Fruit fly (Drosophila melanogaster) whole organism, embryonic: ENCODE data around the gene Exd2.

ENCODE experiments used
- Aef1 ChIP-seq: fragments of 200-800 bp; sonication (Bioruptor generic); IDR thresholded peaks from 3 replicates; pipeline ENCODE4 v1.3.6; 2022; ENCODE audit warnings: missing biosample characterization, missing genetic modification characterization
- Asciz ChIP-seq: fragments of 200-800 bp; sonication (Bioruptor generic); optimal IDR thresholded peaks from 2 replicates; lab custom pipeline; 2017; ENCODE audit warnings: missing biosample characterization, mild to moderate bottlenecking, missing genetic modification characterization, missing genetic modification reagents
- CG10274 ChIP-seq: fragments of 200-800 bp; sonication (Bioruptor generic); optimal IDR thresholded peaks from 3 replicates; lab custom pipeline; 2017; ENCODE audit warnings: missing biosample characterization, mild to moderate bottlenecking, missing genetic modification characterization
- CG11093 ChIP-seq: fragments of 200-800 bp; sonication (Bioruptor generic); IDR thresholded peaks from 3 replicates; pipeline ENCODE4 v1.3.6; 2022; ENCODE audit warnings: missing biosample characterization, missing genetic modification characterization
- CG15269 ChIP-seq: fragments of 200-800 bp; sonication (Bioruptor generic); optimal IDR thresholded peaks from 2 replicates; lab custom pipeline; 2018; ENCODE audit warnings: missing biosample characterization, mild to moderate bottlenecking, missing genetic modification characterization, moderate library complexity
- CG15601 ChIP-seq: fragments of 200-800 bp; sonication (Bioruptor generic); optimal IDR thresholded peaks from 3 replicates; lab custom pipeline; 2019; ENCODE audit warnings: missing biosample characterization, mild to moderate bottlenecking, missing genetic modification characterization, moderate library complexity
- CG16815 ChIP-seq: fragments of 200-800 bp; sonication (Bioruptor generic); optimal IDR thresholded peaks from 3 replicates; lab custom pipeline; 2017; ENCODE audit warnings: missing biosample characterization, mild to moderate bottlenecking, missing genetic modification characterization
- CG17568 ChIP-seq: fragments of 200-800 bp; sonication (Bioruptor generic); optimal IDR thresholded peaks from 2 replicates; lab custom pipeline; 2018; ENCODE audit warnings: missing biosample characterization, mild to moderate bottlenecking, missing genetic modification characterization, moderate library complexity
- CG33557 ChIP-seq: fragments of 200-800 bp; sonication (Bioruptor generic); optimal IDR thresholded peaks from 2 replicates; lab custom pipeline; 2019; ENCODE audit warnings: missing biosample characterization, mild to moderate bottlenecking, missing genetic modification characterization, moderate library complexity
- CG3726 ChIP-seq: fragments of 200-800 bp; sonication (Bioruptor generic); IDR thresholded peaks from 3 replicates; pipeline ENCODE4, ENCODE4 v1.3.6; 2022; ENCODE audit warnings: missing biosample characterization, missing genetic modification characterization
- CG4360 ChIP-seq: fragments of 200-800 bp; sonication (Bioruptor generic); IDR thresholded peaks from 2 replicates; pipeline ENCODE4 v1.3.6; 2022; ENCODE audit warnings: missing biosample characterization, missing genetic modification characterization
- CG4730 ChIP-seq: fragments of 200-800 bp; sonication (Bioruptor generic); IDR thresholded peaks from 2 replicates; pipeline ENCODE4 v1.3.6; 2022; ENCODE audit warnings: missing biosample characterization, missing genetic modification characterization
- CG5953 ChIP-seq: fragments of 200-800 bp; sonication (Bioruptor generic); IDR thresholded peaks from 2 replicates; pipeline ENCODE4 v1.3.6; 2022; ENCODE audit warnings: missing biosample characterization, missing genetic modification characterization
- CG8388 ChIP-seq: fragments of 200-800 bp; sonication (Bioruptor generic); optimal IDR thresholded peaks from 2 replicates; lab custom pipeline; 2019; ENCODE audit warnings: missing biosample characterization, mild to moderate bottlenecking, missing genetic modification characterization, moderate library complexity
- CG9215 ChIP-seq: fragments of 200-800 bp; sonication (Bioruptor generic); IDR thresholded peaks from 2 replicates; pipeline ENCODE4 v1.3.6; 2022; ENCODE audit warnings: missing biosample characterization, missing genetic modification characterization
- CG9876 ChIP-seq: fragments of 200-800 bp; sonication (Bioruptor generic); optimal IDR thresholded peaks from 2 replicates; lab custom pipeline; 2016; ENCODE audit warnings: missing biosample characterization, missing genetic modification characterization
- Dad ChIP-seq: fragments of 200-800 bp; sonication (Bioruptor generic); optimal IDR thresholded peaks from 3 replicates; lab custom pipeline; 2016; ENCODE audit warnings: missing biosample characterization, missing genetic modification characterization
- Dll ChIP-seq: fragments of 200-800 bp; sonication (Bioruptor generic); IDR thresholded peaks from 4 replicates; pipeline ENCODE4 v1.3.6; 2022; ENCODE audit warnings: missing biosample characterization, missing genetic modification characterization; ENCODE audit not compliant: partially characterized antibody
- Doc3 ChIP-seq: fragments of 200-800 bp; sonication (Bioruptor generic); IDR thresholded peaks from 3 replicates; pipeline ENCODE4 v1.3.6; 2022; ENCODE audit warnings: missing biosample characterization, missing genetic modification characterization; ENCODE audit not compliant: partially characterized antibody
- Dp ChIP-seq: fragments of 200-800 bp; sonication (Bioruptor generic); optimal IDR thresholded peaks from 2 replicates; lab custom pipeline; 2018; ENCODE audit warnings: missing biosample characterization, mild to moderate bottlenecking, missing genetic modification characterization, moderate library complexity
- Ets65A ChIP-seq: fragments of 200-800 bp; sonication (Bioruptor generic); peaks from one replicate; lab custom pipeline; 2016; ENCODE audit warnings: missing biosample characterization, missing genetic modification characterization
- Fer2 ChIP-seq: fragments of 200-800 bp; sonication (Bioruptor generic); optimal IDR thresholded peaks from 2 replicates; lab custom pipeline; 2018; ENCODE audit warnings: missing biosample characterization, mild to moderate bottlenecking, missing genetic modification characterization, moderate library complexity
- H15 ChIP-seq: fragments of 200-800 bp; sonication (Bioruptor generic); IDR thresholded peaks from 3 replicates; pipeline ENCODE4 v1.3.6; 2022; ENCODE audit warnings: missing biosample characterization, missing genetic modification characterization
- Hr3 ChIP-seq: fragments of 200-800 bp; sonication (Bioruptor generic); optimal IDR thresholded peaks from 3 replicates; lab custom pipeline; 2016; ENCODE audit warnings: missing biosample characterization, missing genetic modification characterization
- MBD-R2 ChIP-seq: fragments of 200-800 bp; sonication (Bioruptor generic); IDR thresholded peaks from 2 replicates; pipeline ENCODE4 v1.3.6; 2022; ENCODE audit warnings: missing biosample characterization, missing genetic modification characterization
- Mrtf ChIP-seq: fragments of 200-800 bp; sonication (Bioruptor generic); IDR thresholded peaks from 3 replicates; pipeline ENCODE4 v1.3.6; 2022; ENCODE audit warnings: missing biosample characterization, missing genetic modification characterization
- Ravus ChIP-seq: fragments of 200-800 bp; sonication (Bioruptor generic); IDR thresholded peaks from 2 replicates; pipeline ENCODE4 v1.3.6; 2022; ENCODE audit warnings: missing biosample characterization, missing genetic modification characterization
- Usf ChIP-seq: fragments of 200-800 bp; sonication (Bioruptor generic); optimal IDR thresholded peaks from 2 replicates; lab custom pipeline; 2017; ENCODE audit warnings: missing genotype, missing biosample characterization, missing genetic modification characterization
- Vsx1 ChIP-seq: fragments of 200-800 bp; sonication (Bioruptor generic); optimal IDR thresholded peaks from 2 replicates; lab custom pipeline; 2017; ENCODE audit warnings: missing biosample characterization, mild to moderate bottlenecking, missing genetic modification characterization, missing genetic modification reagents
- ap ChIP-seq: fragments of 200-800 bp; sonication (Bioruptor generic); IDR thresholded peaks from 2 replicates; pipeline ENCODE4 v1.3.6; 2022; ENCODE audit warnings: missing biosample characterization, missing genetic modification characterization
- az2 ChIP-seq: fragments of 200-800 bp; sonication (Bioruptor generic); optimal IDR thresholded peaks from 3 replicates; lab custom pipeline; 2016; ENCODE audit warnings: missing biosample characterization, missing genetic modification characterization
- bowl ChIP-seq: fragments of 200-800 bp; sonication (Bioruptor generic); IDR thresholded peaks from 2 replicates; pipeline ENCODE4 v1.3.6; 2022; ENCODE audit warnings: missing biosample characterization, missing genetic modification characterization
- cas ChIP-seq: fragments of 200-800 bp; sonication (Bioruptor generic); IDR thresholded peaks from 2 replicates; pipeline ENCODE4 v1.3.6; 2022; ENCODE audit warnings: missing biosample characterization, missing genetic modification characterization
- chinmo ChIP-seq: fragments of 200-800 bp; sonication (Bioruptor generic); IDR thresholded peaks from 4 replicates; pipeline ENCODE4 v1.3.6; 2022; ENCODE audit warnings: missing biosample characterization, missing genetic modification characterization; ENCODE audit not compliant: partially characterized antibody
- ewg ChIP-seq: fragments of 200-800 bp; sonication (Bioruptor generic); optimal IDR thresholded peaks from 3 replicates; lab custom pipeline; 2017; ENCODE audit warnings: mild to moderate bottlenecking, missing biosample characterization, missing genetic modification reagents, missing genetic modification characterization
- gcm2 ChIP-seq: fragments of 200-800 bp; sonication (Bioruptor generic); optimal IDR thresholded peaks from 2 replicates; lab custom pipeline; 2016; ENCODE audit warnings: missing biosample characterization, missing genetic modification characterization
- gro ChIP-seq: fragments of 200-800 bp; sonication (Bioruptor generic); optimal IDR thresholded peaks from 2 replicates; lab custom pipeline; 2016; ENCODE audit warnings: missing biosample characterization, missing genetic modification characterization
- gsb ChIP-seq: fragments of 200-800 bp; sonication (Bioruptor generic); IDR thresholded peaks from 2 replicates; pipeline ENCODE4 v1.3.6; 2022; ENCODE audit warnings: missing biosample characterization, missing genetic modification characterization
- hkb ChIP-seq, 2 experiments: fragments of 200-800 bp in 1 of 2; fragments of >200 bp in 1 of 2; sonication (Bioruptor generic) in 1 of 2; IDR thresholded peaks in 1 of 2; optimal IDR thresholded peaks in 1 of 2; 2 replicates each; pipeline versions ENCODE4 v1.3.6 to Lab custom; 2017 to 2022; ENCODE audit warnings: missing biosample characterization in 1 of 2, missing genetic modification characterization in 1 of 2
- ind ChIP-seq: fragments of 200-800 bp; sonication (Bioruptor generic); optimal IDR thresholded peaks from 3 replicates; lab custom pipeline; 2016; ENCODE audit warnings: missing biosample characterization, missing genetic modification characterization
- lov ChIP-seq, 2 experiments: fragments of 200-800 bp in 1 of 2; fragments of >200 bp in 1 of 2; sonication (Bioruptor generic) in 1 of 2; IDR thresholded peaks in 1 of 2; optimal IDR thresholded peaks in 1 of 2; 2 replicates in 1 of 2; 3 replicates in 1 of 2; pipeline versions ENCODE4 v1.3.6 to Lab custom; 2017 to 2022; ENCODE audit warnings: missing biosample characterization in 1 of 2, missing genetic modification characterization in 1 of 2
- mam ChIP-seq: fragments of 200-800 bp; sonication (Bioruptor generic); optimal IDR thresholded peaks from 3 replicates; lab custom pipeline; 2016; ENCODE audit warnings: missing biosample characterization, missing genetic modification characterization
- onecut ChIP-seq: fragments of 200-800 bp; sonication (Bioruptor generic); IDR thresholded peaks from 2 replicates; pipeline ENCODE4 v1.3.6; 2022; ENCODE audit warnings: missing biosample characterization, missing genetic modification characterization
- ro ChIP-seq: fragments of 200-800 bp; sonication (Bioruptor generic); IDR thresholded peaks from 2 replicates; pipeline ENCODE4 v1.3.6; 2022; ENCODE audit warnings: missing biosample characterization, missing genetic modification characterization
- scrt ChIP-seq: fragments of 200-800 bp; sonication (Bioruptor generic); optimal IDR thresholded peaks from 2 replicates; lab custom pipeline; 2018; ENCODE audit warnings: missing biosample characterization, mild to moderate bottlenecking, missing genetic modification characterization, moderate library complexity
- sens ChIP-seq: fragments of 200-800 bp; sonication (Bioruptor generic); peaks from one replicate; lab custom pipeline; 2016; ENCODE audit warnings: missing biosample characterization, missing genetic modification characterization
- sim ChIP-seq: fragments of 200-800 bp; sonication (Bioruptor generic); IDR thresholded peaks from 2 replicates; pipeline ENCODE4 v1.3.6; 2022; ENCODE audit warnings: missing biosample characterization, missing genetic modification characterization
- sqz ChIP-seq: fragments of 200-800 bp; sonication (Bioruptor generic); optimal IDR thresholded peaks from 3 replicates; lab custom pipeline; 2018; ENCODE audit warnings: missing biosample characterization, mild to moderate bottlenecking, missing genetic modification characterization
- tin ChIP-seq: fragments of 200-800 bp; sonication (Bioruptor generic); optimal IDR thresholded peaks from 3 replicates; lab custom pipeline; 2016; ENCODE audit warnings: missing biosample characterization, missing genetic modification characterization
- tup ChIP-seq: fragments of 200-800 bp; sonication (Bioruptor generic); optimal IDR thresholded peaks from 2 replicates; lab custom pipeline; 2016; ENCODE audit warnings: missing biosample characterization, mild to moderate bottlenecking, missing genetic modification characterization, moderate library complexity
- wdn ChIP-seq: fragments of 200-800 bp; sonication (Bioruptor generic); IDR thresholded peaks from 2 replicates; pipeline ENCODE4 v1.3.6; 2022; ENCODE audit warnings: missing biosample characterization, missing genetic modification characterization

The Exd2 gene

DNA sequence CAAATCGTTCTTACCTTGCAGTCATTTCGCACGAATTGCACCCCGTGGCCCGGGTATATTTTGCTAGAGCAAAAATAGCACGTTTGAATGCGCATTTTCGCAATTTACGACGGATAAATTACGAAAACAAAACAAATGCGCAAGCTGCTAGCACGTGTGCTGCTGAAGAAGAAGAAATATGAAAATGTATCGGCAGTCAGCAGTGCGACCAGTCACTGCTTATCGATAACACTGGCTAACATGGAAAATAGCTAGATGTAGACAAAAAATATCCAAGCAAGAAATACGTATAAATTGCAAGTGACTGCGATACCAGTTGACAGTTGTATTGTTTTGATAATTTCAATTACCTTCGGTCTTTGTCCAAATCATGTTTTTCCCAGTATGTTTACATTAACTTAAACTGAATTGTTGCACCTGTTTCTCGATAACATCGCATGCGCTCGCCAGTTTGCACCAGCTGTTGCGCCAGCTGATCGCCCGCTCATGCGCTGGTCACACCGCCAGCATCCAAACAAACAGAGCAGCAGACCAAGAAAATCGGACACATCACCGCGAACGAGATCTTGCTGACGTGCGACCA, 4.0 kb downstream of the Exd2 start, which contains the start of the genes RpL24-like and CG5276 (continued):
- TF ChIP-seq scrt (GFP tag; lab: Kevin White, UChicago) = no peak
- TF ChIP-seq CG5953 (GFP tag; lab: Robert Waterston, UW) = no peak
- no peak for TF ChIP-seq lov (optimal IDR thresholded peaks at IDR 0.05; lab: Kevin White, UChicago)
- TF ChIP-seq lov (GFP tag; IDR thresholded peaks at IDR 0.05; lab: Robert Waterston, UW) = no peak
- TF ChIP-seq Aef1 = no peak
- TF ChIP-seq bowl (GFP tag; lab: Robert Waterston, UW) = no peak
- TF ChIP-seq az2 = no peak
- no peak for TF ChIP-seq mam (GFP tag; lab: Kevin White, UChicago)
- no peak for TF ChIP-seq Fer2 (tag; lab: Kevin White, UChicago)
- no peak for TF ChIP-seq CG15269 (tag; lab: Kevin White, UChicago)
- TF ChIP-seq Dll (GFP tag; lab: Robert Waterston, UW) = peak; percentile 77
- no peak for TF ChIP-seq Dad
- no peak for TF ChIP-seq sens
- TF ChIP-seq cas (GFP tag; lab: Robert Waterston, UW) = no peak
- no peak for TF ChIP-seq CG16815
- TF ChIP-seq tin (GFP tag; lab: Kevin White, UChicago) = no peak
- TF ChIP-seq CG17568 (GFP tag; lab: Kevin White, UChicago) = no peak
- TF ChIP-seq CG11093 (GFP tag; lab: Robert Waterston, UW) = no peak
- no peak for TF ChIP-seq gro (GFP tag; lab: Kevin White, UChicago)
- no peak for TF ChIP-seq CG3726
- no peak for TF ChIP-seq CG4730 (GFP tag; lab: Robert Waterston, UW)
- TF ChIP-seq ewg (GFP tag; lab: Kevin White, UChicago) = peak; percentile 98
- no peak for TF ChIP-seq CG10274 (GFP tag; lab: Kevin White, UChicago)
- no peak for TF ChIP-seq Ravus
- no peak for TF ChIP-seq CG15601 (tag; lab: Kevin White, UChicago)
- peak; percentile 68 for TF ChIP-seq hkb (optimal IDR thresholded peaks at IDR 0.05; lab: Kevin White, UChicago)
- TF ChIP-seq hkb (GFP tag; IDR thresholded peaks at IDR 0.05; lab: Robert Waterston, UW) = no peak
- TF ChIP-seq gcm2 (GFP tag; lab: Kevin White, UChicago) = no peak
- TF ChIP-seq Vsx1 = no peak
- TF ChIP-seq Mrtf (GFP tag; lab: Robert Waterston, UW) = no peak
- TF ChIP-seq Usf (GFP tag; lab: Kevin White, UChicago) = no peak
- TF ChIP-seq CG8388 (GFP tag; lab: Kevin White, UChicago) = no peak
- no peak for TF ChIP-seq wdn (GFP tag; lab: Robert Waterston, UW)
- TF ChIP-seq chinmo = 0 out of 4 replicates have a peak, but pooled peaks have one; percentile 60
- TF ChIP-seq CG9876 (GFP tag; lab: Kevin White, UChicago) = no peak
- no peak for TF ChIP-seq onecut (GFP tag; lab: Robert Waterston, UW)
- no peak for TF ChIP-seq sim (GFP tag; lab: Robert Waterston, UW)
- TF ChIP-seq CG33557 (GFP tag; lab: Kevin White, UChicago) = no peak
- TF ChIP-seq ap (GFP tag; lab: Robert Waterston, UW) = no peak
- TF ChIP-seq CG9215 = no peak
- TF ChIP-seq sqz (GFP tag; lab: Kevin White, UChicago) = no peak
- no peak for TF ChIP-seq gsb
- TF ChIP-seq MBD-R2 (GFP tag; lab: Robert Waterston, UW) = peak; percentile 94
- TF ChIP-seq CG4360 (GFP tag; lab: Robert Waterston, UW) = no peak
- TF ChIP-seq ind = no peak
- TF ChIP-seq ro (GFP tag; lab: Robert Waterston, UW) = no peak
- TF ChIP-seq Dp = peak; percentile 41
- TF ChIP-seq Doc3 (GFP tag; lab: Robert Waterston, UW) = 0 out of 3 replicates have a peak, but pooled peaks have one; percentile 36
- no peak for TF ChIP-seq Hr3 (GFP tag; lab: Kevin White, UChicago)
- TF ChIP-seq H15 = no peak
- TF ChIP-seq Asciz (GFP tag; lab: Kevin White, UChicago) = no peak
- no peak for TF ChIP-seq Ets65A (GFP tag; lab: Kevin White, UChicago)
- no peak for TF ChIP-seq tup (GFP tag; lab: Kevin White, UChicago)
